Fruit fly (Drosophila melanogaster) whole organism: ENCODE measurements around the gene CG12470.

Experiments
- CG8478 ChIP-seq: fragments of >200 bp; optimal IDR thresholded peaks from 2 replicates; lab custom pipeline; 2018; ENCODE audit warnings: inconsistent platforms
- Dll ChIP-seq: fragments of >200 bp; optimal IDR thresholded peaks from 2 replicates; lab custom pipeline; 2017
- pan ChIP-seq: fragments of >200 bp; optimal IDR thresholded peaks from 2 replicates; lab custom pipeline; 2017
- psq ChIP-seq: fragments of >200 bp; optimal IDR thresholded peaks from 2 replicates; lab custom pipeline; 2017
- usp ChIP-seq: fragments of >200 bp; optimal IDR thresholded peaks from 2 replicates; lab custom pipeline; 2017; ENCODE audit warnings: missing biosample characterization, missing genetic modification characterization, mixed read lengths

dm6 chrX:294839-295238, 12.6 kb upstream of the CG12470 start, which contains the start of gene CG13375:
- TF ChIP-seq pan (lab: Kevin White, UChicago) (no peak), usp (GFP tag; lab: Kevin White, UChicago) (no peak), Dll (no peak), psq (lab: Kevin White, UChicago) (no peak), CG8478 (lab: Kevin White, UChicago) (no peak)
